Worm (Caenorhabditis elegans) whole organism, dauer: ENCODE data around the gene F54H5.14.

Experiments used
- unc-62 ChIP-seq: sonication (generic microtip); optimal IDR thresholded peaks from 2 replicates; lab custom pipeline; 2017; ENCODE audit warnings: missing biosample characterization, missing genetic modification reagents, missing genetic modification characterization

F54H5.14 gene

DNA sequence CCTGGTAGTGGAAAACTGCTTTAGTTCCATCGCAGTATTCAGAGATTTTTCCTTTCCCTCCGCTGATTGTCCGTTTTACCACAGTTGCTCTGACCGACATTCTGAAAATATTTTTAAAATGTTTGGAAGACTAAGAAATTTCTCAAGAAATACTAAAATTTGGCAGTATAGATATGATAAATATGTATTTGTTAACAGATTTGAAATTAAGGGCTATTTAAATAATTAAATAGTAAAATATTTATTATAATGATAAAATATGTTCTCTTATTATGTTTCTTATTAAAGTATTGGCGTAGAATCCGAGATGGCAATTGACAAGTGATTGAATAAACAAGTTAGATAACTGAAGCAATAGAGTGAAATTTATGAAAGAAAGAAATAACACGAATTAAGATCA, 31.1 kb downstream of the F54H5.14 start, which contains the start of gene aipr-1:
Gene aipr-1 (minus strand): TSS at position 101 of the 400 bp plus-strand sequence.
- TF ChIP-seq unc-62 (GFP tag; lab: Kevin White, UChicago): no peak

DNA sequence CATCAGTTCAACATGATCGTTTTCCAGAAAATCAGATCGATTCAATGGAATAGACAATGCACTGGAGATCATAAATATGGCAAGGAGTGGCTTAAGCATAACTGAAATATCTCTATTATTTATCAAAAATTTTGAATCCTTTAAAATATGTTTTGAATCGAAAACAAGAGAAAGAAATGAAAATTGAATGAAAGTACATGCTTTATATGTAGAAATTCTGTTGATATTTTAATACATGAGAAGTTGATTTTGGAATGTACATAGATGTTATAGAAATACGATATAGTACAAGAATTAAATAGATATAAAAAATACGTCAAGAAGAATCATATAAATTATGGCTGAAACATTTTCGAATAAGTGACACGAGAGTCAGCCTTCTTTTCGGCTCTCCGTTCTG, 33.0 kb downstream of the F54H5.14 start, which contains the start of gene C56C10.9:
Gene C56C10.9 (minus strand): TSS at position 101 of the 400 bp plus-strand sequence.
- TF ChIP-seq unc-62 (GFP tag; lab: Kevin White, UChicago): no peak

DNA sequence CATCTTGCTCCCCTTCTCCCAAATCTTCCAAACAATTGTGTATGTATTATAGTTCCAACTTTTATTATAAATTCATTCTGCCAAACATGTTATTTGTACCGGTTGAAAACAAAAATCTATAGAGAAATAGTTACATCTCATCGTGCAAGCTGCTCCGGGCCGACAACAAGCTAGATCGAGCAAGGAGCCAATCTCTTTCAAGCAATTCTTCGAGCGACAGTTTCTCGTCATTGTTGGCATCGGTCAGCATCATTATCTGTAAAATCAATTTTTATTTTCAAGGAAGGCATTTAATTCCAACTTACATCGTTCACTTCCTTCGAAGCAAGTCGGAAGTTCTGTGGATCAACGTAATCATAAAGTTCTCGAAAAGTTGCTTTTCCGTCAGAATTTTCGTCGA, 34.2 kb downstream of the F54H5.14 start:
- TF ChIP-seq unc-62 (GFP tag; lab: Kevin White, UChicago): no peak

DNA sequence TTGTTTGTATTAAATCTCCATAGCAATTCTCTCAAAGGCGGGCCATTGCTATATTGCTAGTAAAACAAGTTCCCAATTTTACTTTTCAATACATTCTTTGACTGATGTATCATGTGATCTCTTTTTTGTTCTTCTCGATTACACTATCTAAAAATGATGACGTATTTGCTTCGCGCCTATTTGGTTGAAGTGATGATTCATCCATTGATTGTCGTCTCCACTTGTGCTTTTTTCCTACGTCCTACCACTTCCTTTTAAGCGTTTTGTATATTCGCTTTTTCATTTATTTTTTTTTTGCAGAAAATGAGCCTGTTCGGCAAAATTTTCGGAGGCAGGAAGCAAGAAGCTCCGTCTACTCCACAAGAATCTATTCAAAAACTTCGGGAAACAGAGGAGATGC, 35.8 kb downstream of the F54H5.14 start, which contains the start of gene vps-32.1:
Gene vps-32.1 (plus strand): TSS at position 301 of the 400 bp plus-strand sequence.
- TF ChIP-seq unc-62 (GFP tag; lab: Kevin White, UChicago): no peak

DNA sequence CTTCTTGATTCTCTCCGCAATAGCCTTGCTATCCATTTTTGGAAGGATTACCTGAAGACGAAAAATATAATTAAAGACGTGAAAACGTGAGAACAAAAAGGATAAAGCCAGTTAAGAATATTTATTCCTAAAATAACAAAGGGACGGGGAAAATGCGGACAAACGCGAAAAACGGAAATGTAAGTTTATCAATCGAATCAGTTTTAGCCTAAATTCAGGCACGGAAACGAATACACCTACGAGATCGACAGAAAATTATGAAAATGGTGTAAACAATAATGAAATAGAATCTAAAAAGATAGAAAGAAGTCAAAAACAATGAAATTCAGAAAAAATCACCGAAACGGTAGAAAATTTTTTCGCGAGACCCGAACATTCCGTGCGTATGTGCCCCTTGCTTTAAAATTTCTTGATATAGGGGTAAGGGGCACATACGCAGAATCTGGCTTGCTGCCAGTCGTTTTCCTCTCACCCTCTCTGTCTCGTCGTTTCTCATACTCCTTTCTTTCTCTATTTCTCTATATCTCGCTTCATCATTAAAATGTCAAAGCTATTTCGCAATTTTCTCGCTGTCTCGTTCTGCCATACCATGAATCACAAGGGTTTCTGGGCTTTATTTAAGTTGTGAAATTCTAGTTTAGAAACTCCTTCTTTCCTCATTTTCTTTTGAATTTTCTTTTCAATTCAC, 36.5 kb downstream of the F54H5.14 start, which contains the start of gene icd-1:
Gene icd-1 (minus strand): TSS at position 51 of the 688 bp plus-strand sequence.
- no peak for TF ChIP-seq unc-62 (GFP tag; lab: Kevin White, UChicago)

DNA sequence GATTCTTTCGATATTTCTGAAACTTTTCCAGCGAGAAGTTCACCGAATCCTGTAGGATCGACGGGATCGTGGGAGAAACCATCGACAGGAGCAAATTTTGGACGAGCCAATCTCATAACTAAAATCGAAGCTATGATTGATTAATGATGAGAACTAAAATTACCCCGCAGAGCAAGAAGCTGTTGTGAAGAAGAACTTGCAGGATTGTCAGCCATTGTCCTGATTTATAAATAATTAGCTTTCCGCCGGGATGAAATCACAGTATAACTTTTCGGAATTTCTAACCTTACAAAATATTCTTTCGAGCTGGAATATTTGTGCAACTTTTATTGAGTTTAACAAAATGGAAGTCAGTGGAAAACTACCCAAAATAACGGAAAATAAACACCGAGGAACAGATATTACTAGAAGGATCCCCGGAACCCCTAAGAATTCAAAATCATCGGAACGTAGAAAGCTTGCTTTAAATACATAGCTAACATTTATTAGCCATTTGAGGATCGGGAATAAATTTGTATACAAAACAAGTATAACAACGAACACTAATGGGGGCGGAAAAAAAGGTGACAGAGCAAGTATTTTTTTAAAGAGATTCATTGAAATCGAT, 37.8 kb downstream of the F54H5.14 start, which contains the start of gene C56C10.7:
Gene C56C10.7 (minus strand): TSS at position 312 of the 607 bp plus-strand sequence.
- no peak for TF ChIP-seq unc-62 (GFP tag; lab: Kevin White, UChicago)

DNA sequence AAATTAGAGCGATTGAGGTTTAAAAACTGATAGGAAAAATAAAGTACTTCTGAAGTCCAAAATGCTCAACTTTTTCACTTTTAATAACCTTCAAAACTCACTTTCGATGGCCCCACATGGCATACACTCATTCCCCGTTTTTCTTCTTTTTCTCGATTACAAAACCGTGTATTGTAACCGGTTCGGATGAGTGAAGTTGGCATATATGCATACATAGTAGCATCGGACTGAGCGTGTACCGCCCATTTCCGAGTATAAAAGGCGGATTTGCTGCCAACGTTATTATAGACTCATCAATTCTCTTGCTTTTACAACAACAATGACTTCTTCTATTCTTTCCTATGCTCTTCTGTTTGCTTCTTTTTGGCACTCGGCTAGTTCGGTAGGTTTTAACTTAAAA, 42.4 kb downstream of the F54H5.14 start, which contains the start of gene C56C10.4:
Gene C56C10.4 (plus strand): TSS at position 301 of the 400 bp plus-strand sequence.
- TF ChIP-seq unc-62 (GFP tag; lab: Kevin White, UChicago): no peak

DNA sequence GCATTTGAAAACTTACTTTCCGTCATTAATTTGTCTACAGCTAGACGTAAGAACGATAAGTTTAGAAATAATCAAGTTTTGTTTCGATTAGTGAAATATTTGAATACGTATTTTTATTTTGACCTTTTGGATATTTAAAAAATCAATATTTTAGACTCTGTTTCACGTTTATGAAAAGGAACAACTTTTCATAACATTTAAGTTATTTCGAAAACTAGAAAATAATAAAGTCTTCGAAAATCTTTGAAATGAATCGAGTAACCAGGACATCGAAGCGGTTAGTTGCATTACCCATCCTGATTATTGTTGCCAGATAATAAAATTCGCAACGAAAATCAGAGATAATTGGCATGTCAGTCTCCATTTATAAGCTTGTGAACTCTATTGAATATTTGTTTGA, 44.0 kb downstream of the F54H5.14 start, which contains the start of gene C56C10.6:
Gene C56C10.6 (minus strand): TSS at position 101 of the 400 bp plus-strand sequence.
- TF ChIP-seq unc-62 (GFP tag; lab: Kevin White, UChicago): no peak

DNA sequence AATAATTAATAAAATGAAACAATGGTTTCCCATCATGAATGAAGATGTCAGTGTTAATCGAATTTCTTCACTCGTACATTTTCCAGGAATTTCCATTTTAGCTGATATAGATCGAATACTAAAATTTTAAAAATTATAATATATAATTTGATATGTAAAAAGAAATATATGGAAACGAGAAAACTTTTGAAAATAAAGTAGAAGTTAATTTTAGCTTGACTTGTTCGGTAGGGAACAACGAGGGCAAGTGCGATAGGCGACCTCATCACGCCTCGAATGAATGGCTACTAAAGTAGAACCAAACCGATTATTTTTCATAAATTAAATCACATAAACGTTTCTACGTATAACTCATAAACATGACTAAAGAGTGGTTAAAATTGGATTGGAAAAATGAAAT, 46.8 kb downstream of the F54H5.14 start, which contains the start of gene sra-31:
Gene sra-31 (minus strand): TSS at position 101 of the 400 bp plus-strand sequence.
- no peak for TF ChIP-seq unc-62 (GFP tag; lab: Kevin White, UChicago)

DNA sequence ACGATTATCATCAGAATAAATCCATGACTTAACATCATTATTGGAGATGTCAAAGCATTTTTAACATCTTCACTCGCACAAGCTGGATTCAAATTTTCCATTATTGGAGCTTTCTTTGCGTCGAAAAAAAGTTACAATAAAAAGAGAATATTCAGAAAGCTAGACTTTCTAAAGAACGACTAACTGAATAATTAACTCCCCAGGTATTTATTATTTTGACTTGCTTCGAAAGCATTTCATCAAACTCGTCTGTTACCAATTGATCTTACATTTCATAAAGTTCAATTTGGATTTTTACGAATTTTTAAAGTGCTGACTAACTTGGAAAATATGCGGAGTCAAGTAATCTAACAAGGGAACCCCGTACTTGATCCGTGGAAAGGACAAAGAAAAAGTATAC, 49.6 kb downstream of the F54H5.14 start, which contains the start of gene sra-29:
Gene sra-29 (minus strand): TSS at position 101 of the 400 bp plus-strand sequence.
- no peak for TF ChIP-seq unc-62 (GFP tag; lab: Kevin White, UChicago)

DNA sequence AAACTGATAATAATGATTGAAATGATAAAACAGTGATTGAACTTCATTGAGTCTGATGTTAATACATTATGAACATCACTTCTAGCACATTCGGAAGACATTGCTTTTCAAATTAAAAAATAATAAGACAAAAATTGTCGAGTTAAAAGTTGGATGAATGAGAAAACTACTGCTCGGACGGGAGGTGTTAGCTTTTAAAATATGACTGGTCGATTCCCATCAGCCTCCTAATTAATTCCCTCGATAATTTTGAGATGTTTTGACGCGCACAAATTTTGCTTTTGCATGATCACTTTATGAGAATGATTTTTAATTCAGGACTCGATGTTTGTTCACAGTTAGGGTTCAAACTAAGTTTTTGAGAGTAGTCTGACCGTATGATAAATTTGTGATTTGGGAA, 51.5 kb downstream of the F54H5.14 start, which contains the start of gene sra-28:
Gene sra-28 (minus strand): TSS at position 101 of the 400 bp plus-strand sequence.
- TF ChIP-seq unc-62 (GFP tag; lab: Kevin White, UChicago): no peak
